Fruit fly (Drosophila melanogaster): ENCODE measurements around the gene RhoBTB.
A peak's percentile ranks its signal among the peaks of the same experiment; 100 is the strongest.

RhoBTB gene

dm6 chr3L:20361389-20361788 is 14.7 kb upstream of the RhoBTB start, which contains the start of gene Prim2:
Prim2 (minus strand) TSS chr3L:20361585.
- TF ChIP-seq ss (GFP tag; optimal IDR thresholded peaks at IDR 0.05) (no peak), cyc (GFP tag; optimal IDR thresholded peaks at IDR 0.05) (no peak), Eip93F (GFP tag; optimal IDR thresholded peaks at IDR 0.05) (no peak), CG10631 (GFP tag; optimal IDR thresholded peaks at IDR 0.05) (no peak), spab (GFP tag; optimal IDR thresholded peaks at IDR 0.05) (no peak), CG32006 (GFP tag; optimal IDR thresholded peaks at IDR 0.05) (no peak), net (GFP tag; optimal IDR thresholded peaks at IDR 0.05) (no peak), CG11294 (GFP tag; IDR thresholded peaks at IDR 0.05) (no peak), CG6854 (GFP tag; optimal IDR thresholded peaks at IDR 0.05) (no peak), CG34406 (GFP tag; optimal IDR thresholded peaks at IDR 0.05) (no peak), CG15336 (GFP tag; IDR thresholded peaks at IDR 0.05) (no peak), CG11902 (GFP tag; optimal IDR thresholded peaks at IDR 0.05) (no peak), lz (GFP tag; optimal IDR thresholded peaks at IDR 0.05) (no peak)

- TF ChIP-seq acj6 (GFP tag; optimal IDR thresholded peaks at IDR 0.05): no peak
- TF ChIP-seq fd85E (GFP tag; optimal IDR thresholded peaks at IDR 0.05): no peak
- no peak for TF ChIP-seq CG10669 (GFP tag; optimal IDR thresholded peaks at IDR 0.05)
- no peak for TF ChIP-seq eg (GFP tag; IDR thresholded peaks at IDR 0.05)
- TF ChIP-seq CG10631 (GFP tag; optimal IDR thresholded peaks at IDR 0.05): no peak
- no peak for TF ChIP-seq CG1621 (tag; optimal IDR thresholded peaks at IDR 0.05)
- no peak for TF ChIP-seq CG6163 (GFP tag; IDR thresholded peaks at IDR 0.05)
- TF ChIP-seq Eip78C (GFP tag): no peak
- no peak for TF ChIP-seq CG11762 (GFP tag; optimal IDR thresholded peaks at IDR 0.05; ENCODE audit: insufficient read depth)
- TF ChIP-seq Sox15 (GFP tag; optimal IDR thresholded peaks at IDR 0.05): no peak
- no peak for TF ChIP-seq CG31627 (GFP tag; optimal IDR thresholded peaks at IDR 0.05)
- no peak for TF ChIP-seq Ets21C (GFP tag; optimal IDR thresholded peaks at IDR 0.05)
- TF ChIP-seq Met (GFP tag; optimal IDR thresholded peaks at IDR 0.05): no peak
- TF ChIP-seq CG6792 (GFP tag; optimal IDR thresholded peaks at IDR 0.05): no peak
- no peak for TF ChIP-seq fkh (GFP tag; optimal IDR thresholded peaks at IDR 0.05)
- TF ChIP-seq CG6854 (GFP tag; optimal IDR thresholded peaks at IDR 0.05): no peak
- no peak for TF ChIP-seq CG4318 (GFP tag; optimal IDR thresholded peaks at IDR 0.05)
- TF ChIP-seq pdm3 (GFP tag; optimal IDR thresholded peaks at IDR 0.05): no peak
- TF ChIP-seq salr (GFP tag; optimal IDR thresholded peaks at IDR 0.05): no peak
- no peak for TF ChIP-seq vri (GFP tag; optimal IDR thresholded peaks at IDR 0.05)
Measured at dm6 chr3L:20366074-20366473, 10.0 kb upstream of the RhoBTB start.

- peak; percentile 33; the same call in 1 of the 2 replicates for TF ChIP-seq CG15336 (GFP tag; IDR thresholded peaks at IDR 0.05)
- TF ChIP-seq CG6854 (GFP tag; optimal IDR thresholded peaks at IDR 0.05): peak; percentile 48
- peak; percentile 39; the same call in 1 of the 3 replicates for TF ChIP-seq CG8119 (GFP tag; IDR thresholded peaks at IDR 0.05)
- TF ChIP-seq CG32006 (GFP tag; optimal IDR thresholded peaks at IDR 0.05): no peak
- TF ChIP-seq OdsH (GFP tag; optimal IDR thresholded peaks at IDR 0.05): no peak
- peak; percentile 59 for TF ChIP-seq CG1621 (tag; optimal IDR thresholded peaks at IDR 0.05)
- TF ChIP-seq eg (GFP tag; IDR thresholded peaks at IDR 0.05): peak; percentile 28; the same call in 1 of the 3 replicates
Measured at dm6 chr3L:20366674-20367372, 9.2 kb upstream of the RhoBTB start, which contains the start of the genes Toll-9 and in. Toll-9 (minus strand) TSS chr3L:20366724. in (plus strand) TSS chr3L:20367198.

DNA sequence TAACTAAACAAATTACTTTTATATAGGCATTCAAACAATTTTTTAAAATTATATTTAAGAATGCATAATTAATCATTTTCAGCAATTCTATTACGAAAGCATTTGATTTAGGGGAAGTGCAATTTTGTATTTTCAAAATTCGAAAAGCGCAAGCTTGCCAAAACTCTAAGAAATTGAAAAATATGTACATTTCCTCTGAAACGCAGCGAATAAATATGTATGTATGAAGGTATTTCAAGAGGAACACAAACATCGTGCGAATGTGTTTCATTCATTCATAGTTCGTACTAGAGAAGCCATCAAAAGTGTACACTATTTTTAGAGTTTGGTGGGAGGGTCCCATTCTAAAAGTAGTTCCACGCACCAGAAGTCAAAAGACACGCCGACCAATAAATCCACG is 6.0 kb upstream of the RhoBTB start, which contains the start of gene CG13247:
TSS of gene CG13247 (plus strand) at position 301 of the 400 bp plus-strand sequence.
- TF ChIP-seq CG9139 (GFP tag; optimal IDR thresholded peaks at IDR 0.05) (no peak), CG32006 (GFP tag; optimal IDR thresholded peaks at IDR 0.05) (no peak), vri (GFP tag; optimal IDR thresholded peaks at IDR 0.05) (no peak), Lpt (GFP tag; optimal IDR thresholded peaks at IDR 0.05) (no peak), Hr39 (GFP tag; optimal IDR thresholded peaks at IDR 0.05) (no peak), CG10631 (GFP tag; optimal IDR thresholded peaks at IDR 0.05) (no peak), Eip78C (GFP tag) (no peak), fd85E (GFP tag; optimal IDR thresholded peaks at IDR 0.05) (no peak), CG6276 (GFP tag; optimal IDR thresholded peaks at IDR 0.05) (no peak), CG8119 (GFP tag; IDR thresholded peaks at IDR 0.05) (no peak), OdsH (GFP tag; optimal IDR thresholded peaks at IDR 0.05) (no peak), Ets96B (tag; optimal IDR thresholded peaks at IDR 0.05) (no peak), svp (GFP tag) (no peak), CG16779 (tag; optimal IDR thresholded peaks at IDR 0.05) (no peak), Eip75B (GFP tag; optimal IDR thresholded peaks at IDR 0.05) (no peak), ss (GFP tag; optimal IDR thresholded peaks at IDR 0.05) (no peak)
